Fruit fly (Drosophila melanogaster): ENCODE measurements around the gene CG43335.

The CG43335 gene

DNA sequence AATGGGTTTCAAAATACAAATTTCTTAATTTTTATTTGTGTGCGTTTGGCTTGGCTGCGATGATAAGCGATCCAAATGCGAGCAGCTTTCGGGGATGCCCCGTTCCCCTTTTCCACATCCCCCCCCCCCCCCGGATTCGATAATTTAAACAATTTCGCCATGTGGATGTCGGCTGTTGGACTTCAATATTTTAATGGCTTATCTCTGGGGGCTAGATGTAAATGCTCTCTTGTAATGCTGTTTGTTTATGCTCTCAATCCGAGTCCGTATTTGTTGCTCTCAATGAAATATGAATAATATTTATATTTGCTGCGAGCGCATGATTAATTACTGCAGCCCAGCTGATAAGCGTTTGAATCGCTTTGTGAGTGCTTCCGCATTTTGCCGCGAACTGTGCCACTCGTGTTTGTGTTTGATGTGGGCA lies 42.3 kb downstream of the CG43335 start (continued):
- no peak for TF ChIP-seq B-H1 (GFP tag; IDR thresholded peaks at IDR 0.05)
- TF ChIP-seq insv (GFP tag; optimal IDR thresholded peaks at IDR 0.05) = no peak
- no peak for TF ChIP-seq ind (GFP tag; optimal IDR thresholded peaks at IDR 0.05)
- TF ChIP-seq CG18262 (tag; optimal IDR thresholded peaks at IDR 0.05) = no peak
- no peak for TF ChIP-seq Dip2 (GFP tag; IDR thresholded peaks at IDR 0.05)
- no peak for TF ChIP-seq cg (GFP tag; optimal IDR thresholded peaks at IDR 0.05)
- TF ChIP-seq CG13296 (GFP tag; optimal IDR thresholded peaks at IDR 0.05) = no peak
- TF ChIP-seq zf30C (GFP tag; optimal IDR thresholded peaks at IDR 0.05) = no peak
- TF ChIP-seq Taf1 (GFP tag; IDR thresholded peaks at IDR 0.05) = no peak
- TF ChIP-seq da (GFP tag; optimal IDR thresholded peaks at IDR 0.05) = no peak
- no peak for TF ChIP-seq wdn (GFP tag; IDR thresholded peaks at IDR 0.05)
- no peak for TF ChIP-seq CG16815 (GFP tag; optimal IDR thresholded peaks at IDR 0.05)
- no peak for TF ChIP-seq CG9215 (GFP tag; IDR thresholded peaks at IDR 0.05)
- TF ChIP-seq Hmx (GFP tag; optimal IDR thresholded peaks at IDR 0.05) = no peak
- no peak for TF ChIP-seq CG8765 (GFP tag; IDR thresholded peaks at IDR 0.05)
- TF ChIP-seq Meics (GFP tag; optimal IDR thresholded peaks at IDR 0.05) = no peak
- no peak for TF ChIP-seq zen2 (GFP tag; IDR thresholded peaks at IDR 0.05; ENCODE audit: partially characterized antibody)
- no peak for TF ChIP-seq CG6272 (GFP tag; IDR thresholded peaks at IDR 0.05)
- no peak for TF ChIP-seq hkb (optimal IDR thresholded peaks at IDR 0.05)
- TF ChIP-seq hkb (GFP tag; IDR thresholded peaks at IDR 0.05) = no peak
- no peak for TF ChIP-seq YL-1 (GFP tag; optimal IDR thresholded peaks at IDR 0.05)
- no peak for TF ChIP-seq CG5953 (GFP tag; IDR thresholded peaks at IDR 0.05)
- no peak for TF ChIP-seq HLH3B (GFP tag; IDR thresholded peaks at IDR 0.05)
- no peak for TF ChIP-seq mirr (GFP tag; optimal IDR thresholded peaks at IDR 0.05)
- TF ChIP-seq ash1 (GFP tag; optimal IDR thresholded peaks at IDR 0.05) = no peak
- no peak for TF ChIP-seq grn (GFP tag; optimal IDR thresholded peaks at IDR 0.05)
- TF ChIP-seq ewg (GFP tag; optimal IDR thresholded peaks at IDR 0.05) = no peak
- no peak for TF ChIP-seq CG9932 (GFP tag; IDR thresholded peaks at IDR 0.05)
- TF ChIP-seq Usf (GFP tag; optimal IDR thresholded peaks at IDR 0.05) = no peak
- no peak for TF ChIP-seq stc (GFP tag; IDR thresholded peaks at IDR 0.05)
- no peak for TF ChIP-seq CG4730 (GFP tag; IDR thresholded peaks at IDR 0.05)
- TF ChIP-seq zfh2 (GFP tag; optimal IDR thresholded peaks at IDR 0.05) = no peak
- TF ChIP-seq CG7745 (tag; optimal IDR thresholded peaks at IDR 0.05) = peak; percentile 59
- TF ChIP-seq yki (optimal IDR thresholded peaks at IDR 0.05) = no peak
- TF ChIP-seq CG18764 (GFP tag; optimal IDR thresholded peaks at IDR 0.05) = no peak
- no peak for TF ChIP-seq scrt (GFP tag; optimal IDR thresholded peaks at IDR 0.05)
- no peak for TF ChIP-seq CG16813 (GFP tag; IDR thresholded peaks at IDR 0.05; ENCODE audit: partially characterized antibody)
- no peak for TF ChIP-seq Jarid2 (GFP tag; optimal IDR thresholded peaks at IDR 0.05)
- TF ChIP-seq Ssrp (tag; optimal IDR thresholded peaks at IDR 0.05) = no peak
- TF ChIP-seq br (optimal IDR thresholded peaks at IDR 0.05) = no peak
- TF ChIP-seq CG10209 (GFP tag; optimal IDR thresholded peaks at IDR 0.05) = peak; percentile 16
- TF ChIP-seq CG18599 (GFP tag; optimal IDR thresholded peaks at IDR 0.05) = peak; percentile 9
- TF ChIP-seq chm (GFP tag; IDR thresholded peaks at IDR 0.05) = no peak
- no peak for TF ChIP-seq CrebB (tag; optimal IDR thresholded peaks at IDR 0.05)
- TF ChIP-seq CG18011 (GFP tag; optimal IDR thresholded peaks at IDR 0.05) = no peak
- no peak for TF ChIP-seq CG1233 (GFP tag; optimal IDR thresholded peaks at IDR 0.05)
- TF ChIP-seq CG10654 (GFP tag; optimal IDR thresholded peaks at IDR 0.05) = no peak
- no peak for TF ChIP-seq CG6654 (GFP tag; optimal IDR thresholded peaks at IDR 0.05)
- no peak for TF ChIP-seq CG30431 (GFP tag; optimal IDR thresholded peaks at IDR 0.05)
- TF ChIP-seq Nf-YC (tag; optimal IDR thresholded peaks at IDR 0.05) = no peak
- TF ChIP-seq CG14710 (tag; optimal IDR thresholded peaks at IDR 0.05) = peak; percentile 3
- TF ChIP-seq CG42726 (GFP tag; IDR thresholded peaks at IDR 0.05; ENCODE audit: partially characterized antibody) = no peak
- no peak for TF ChIP-seq Hr3 (GFP tag; optimal IDR thresholded peaks at IDR 0.05)
